Worm (Caenorhabditis elegans) whole organism, mixed stage, embryonic: ENCODE measurements around the gene oac-2.

Experiments
- blmp-1 ChIP-seq: fragments of 150-350 bp; optimal IDR thresholded peaks from 2 replicates; lab custom pipeline; 2014; ENCODE audit warnings: missing biosample characterization, missing genetic modification characterization
- ces-1 ChIP-seq: fragments of 150-350 bp; optimal IDR thresholded peaks from 2 replicates; lab custom pipeline; 2014; ENCODE audit warnings: missing biosample characterization, missing genetic modification reagents, missing genetic modification characterization
- nhr-12 ChIP-seq: fragments of 150-350 bp; optimal IDR thresholded peaks from 2 replicates; lab custom pipeline; 2014; ENCODE audit warnings: missing biosample characterization, missing genetic modification characterization
- nhr-76 ChIP-seq: sonication (generic microtip); optimal IDR thresholded peaks from 2 replicates; lab custom pipeline; 2017; ENCODE audit warnings: missing biosample characterization, missing genetic modification characterization
- pha-4 ChIP-seq: fragments of 150-350 bp; optimal IDR thresholded peaks from 2 replicates; lab custom pipeline; 2018; ENCODE audit warnings: missing biosample characterization, missing genetic modification reagents, missing genetic modification characterization

DNA sequence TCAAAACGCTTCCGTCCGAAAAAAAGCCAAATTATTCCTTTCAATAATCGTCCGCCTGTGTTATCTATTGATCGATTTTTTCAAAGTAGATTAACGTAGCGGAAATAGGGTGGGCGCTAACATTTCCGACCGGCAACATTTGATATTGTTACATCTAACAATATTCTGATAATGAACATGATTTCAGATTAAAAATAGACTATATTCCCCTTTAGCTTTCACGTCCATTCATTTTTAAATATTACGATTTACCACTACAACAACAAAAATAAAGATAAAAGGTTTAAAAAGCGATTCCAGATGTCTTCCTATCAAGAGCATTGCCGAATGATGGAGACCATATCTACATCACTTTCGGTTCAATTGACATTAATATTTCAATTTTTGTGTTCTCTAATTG lies 48.8 kb downstream of the oac-2 start, which contains the start of gene srab-22:
- TF ChIP-seq nhr-76 (tag; lab: Kevin White, UChicago) (no peak), ces-1 (GFP tag; lab: Kevin White, UChicago) (no peak), blmp-1 (no peak), pha-4 (tag; lab: Kevin White, UChicago) (no peak), nhr-12 (tag; lab: Kevin White, UChicago) (no peak)
